Worm (Caenorhabditis elegans): Measurements from ENCODE around the gene apl-1.

apl-1 gene

ce11 chrX:5102338-5102737, 14.3 kb downstream of the apl-1 start:
- TF ChIP-seq cebp-2 (GFP tag; IDR thresholded peaks at IDR 0.05) (peak; percentile 57; the same call in 1 of the 2 replicates), nfyb-1 (GFP tag; IDR thresholded peaks at IDR 0.05) (0 out of 2 replicates have a peak, but pooled peaks have one; percentile 5), Y56A3A.18 (GFP tag; IDR thresholded peaks at IDR 0.05) (peak; percentile 25; the same call in 1 of the 2 replicates), lin-26 (GFP tag; IDR thresholded peaks at IDR 0.05) (no peak; the same call in 1 of the 2 replicates), nfya-2 (GFP tag; IDR thresholded peaks at IDR 0.05) (no peak), cebp-1 (GFP tag; IDR thresholded peaks at IDR 0.05) (no peak), cebp-1 (tag; optimal IDR thresholded peaks at IDR 0.05) (peak; percentile 2), chd-7 (tag; optimal IDR thresholded peaks at IDR 0.05) (no peak), atf-7 (tag; optimal IDR thresholded peaks at IDR 0.05) (no peak), ceh-40 (GFP tag; IDR thresholded peaks at IDR 0.05) (no peak), him-1 (tag; optimal IDR thresholded peaks at IDR 0.05) (no peak), aptf-2 (GFP tag; conservative IDR thresholded peaks at IDR 0.05) (no peak), Y53G8AR.9 (GFP tag; conservative IDR thresholded peaks at IDR 0.05) (peak; percentile 75), unc-130 (GFP tag; optimal IDR thresholded peaks at IDR 0.05) (no peak), K11D2.4 (GFP tag; IDR thresholded peaks at IDR 0.05) (no peak), F49E8.2 (tag; optimal IDR thresholded peaks at IDR 0.05; ENCODE audit: insufficient read depth) (no peak), ztf-25 (GFP tag; IDR thresholded peaks at IDR 0.05) (no peak), pbrm-1 (GFP tag; IDR thresholded peaks at IDR 0.05) (no peak), B0261.1 (tag; optimal IDR thresholded peaks at IDR 0.05) (no peak), lag-1 (GFP tag; IDR thresholded peaks at IDR 0.05) (0 out of 2 replicates have a peak, but pooled peaks have one; percentile 29), ceh-58 (GFP tag; IDR thresholded peaks at IDR 0.05) (no peak), zfh-2 (GFP tag; conservative IDR thresholded peaks at IDR 0.05) (0 out of 2 replicates have a peak, but pooled peaks have one; percentile 21)

DNA sequence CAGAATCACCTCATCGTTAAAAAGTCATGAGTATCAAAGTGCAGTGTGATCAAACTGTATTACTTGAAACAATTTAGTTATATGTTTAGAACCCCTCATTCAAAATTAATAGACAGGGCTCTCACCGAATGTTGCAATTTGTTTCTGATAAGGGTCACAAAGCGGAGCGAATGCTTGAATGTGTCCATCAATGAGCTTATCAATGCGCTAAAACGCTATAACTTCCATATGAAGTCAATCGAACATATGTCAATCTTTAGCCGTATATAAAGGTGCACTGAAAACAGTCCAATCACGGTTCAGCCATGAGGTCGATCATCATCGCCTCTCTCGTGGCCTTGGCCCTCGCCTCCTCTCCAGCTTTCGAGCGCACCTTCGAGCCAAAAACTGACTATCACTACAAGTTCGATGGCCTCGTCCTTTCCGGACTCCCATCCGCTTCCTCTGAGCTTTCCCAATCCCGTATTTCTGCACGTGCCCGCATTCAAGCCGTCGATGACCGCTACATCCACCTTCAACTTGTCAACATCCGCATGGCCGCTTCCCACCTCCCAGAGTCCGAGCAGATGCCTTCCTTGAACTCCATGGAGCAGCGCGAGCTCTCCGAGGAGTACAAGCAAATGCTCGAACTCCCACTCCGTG, 15.8 kb downstream of the apl-1 start, which contains the start of gene vit-2:
vit-2 (plus strand) TSS at position 305 of the 642 bp plus-strand sequence.
- peak; percentile 83 for TF ChIP-seq nfyb-1 (GFP tag; IDR thresholded peaks at IDR 0.05)
- no peak for TF ChIP-seq C17E4.6 (GFP tag; IDR thresholded peaks at IDR 0.05)
- no peak for TF ChIP-seq snpc-1.1 (tag; optimal IDR thresholded peaks at IDR 0.05; ENCODE audit: insufficient read depth)
- no peak for TF ChIP-seq mel-28 (tag; optimal IDR thresholded peaks at IDR 0.05; ENCODE audit: borderline replicate concordance)
- peak; percentile 68 for TF ChIP-seq B0336.3 (GFP tag; IDR thresholded peaks at IDR 0.05)
- peak; percentile 44 for TF ChIP-seq chd-7 (tag; optimal IDR thresholded peaks at IDR 0.05)
- peak; percentile 86 for TF ChIP-seq unc-62 (GFP tag; optimal IDR thresholded peaks at IDR 0.05)
- TF ChIP-seq ztf-25 (GFP tag; IDR thresholded peaks at IDR 0.05), result 0 out of 2 replicates have a peak, but pooled peaks have one; percentile 30
- no peak for TF ChIP-seq T07F8.4 (tag; optimal IDR thresholded peaks at IDR 0.05)
- TF ChIP-seq hsf-1 (GFP tag; IDR thresholded peaks at IDR 0.05), result no peak
- TF ChIP-seq tbp1 (GFP tag; optimal IDR thresholded peaks at IDR 0.05), result peak; percentile 11
- TF ChIP-seq mcd-1 (GFP tag; IDR thresholded peaks at IDR 0.05), result peak; percentile 49; the same call in 1 of the 2 replicates
- TF ChIP-seq ceh-58 (GFP tag; IDR thresholded peaks at IDR 0.05), result no peak
- TF ChIP-seq lin-26 (GFP tag; IDR thresholded peaks at IDR 0.05), result no peak
- TF ChIP-seq K11D2.4 (GFP tag; IDR thresholded peaks at IDR 0.05), result no peak
- no peak for TF ChIP-seq die-1 (tag; optimal IDR thresholded peaks at IDR 0.05)
- no peak for TF ChIP-seq Y56A3A.18 (GFP tag; IDR thresholded peaks at IDR 0.05)
- TF ChIP-seq nhr-90 (tag; optimal IDR thresholded peaks at IDR 0.05), result peak; percentile 70
- TF ChIP-seq ama-1 (optimal IDR thresholded peaks at IDR 0.05), result no peak
- no peak for TF ChIP-seq ama-1 (GFP tag; optimal IDR thresholded peaks at IDR 0.05)
- no peak for TF ChIP-seq madf-8 (GFP tag; conservative IDR thresholded peaks at IDR 0.05)
- TF ChIP-seq B0035.1 (tag; optimal IDR thresholded peaks at IDR 0.05), result peak; percentile 25
- no peak for TF ChIP-seq sea-2 (GFP tag; IDR thresholded peaks at IDR 0.05)
- TF ChIP-seq F52B5.7 (tag; optimal IDR thresholded peaks at IDR 0.05), result no peak
- peak; percentile 21 for TF ChIP-seq ztf-22 (GFP tag; optimal IDR thresholded peaks at IDR 0.05)
- no peak for TF ChIP-seq dpl-1 (GFP tag; optimal IDR thresholded peaks at IDR 0.05)
- TF ChIP-seq ztf-18 (tag; optimal IDR thresholded peaks at IDR 0.05), result no peak
- TF ChIP-seq pha-4 (tag; optimal IDR thresholded peaks at IDR 0.05), result no peak
- TF ChIP-seq hmg-20 (GFP tag; IDR thresholded peaks at IDR 0.05), result no peak
- no peak for TF ChIP-seq F22D6.2 (tag; optimal IDR thresholded peaks at IDR 0.05)
- no peak for TF ChIP-seq cebp-2 (GFP tag; IDR thresholded peaks at IDR 0.05)
- TF ChIP-seq sdz-38 (tag; optimal IDR thresholded peaks at IDR 0.05), result no peak
- TF ChIP-seq cebp-1 (GFP tag; IDR thresholded peaks at IDR 0.05), result no peak
- TF ChIP-seq cebp-1 (tag; optimal IDR thresholded peaks at IDR 0.05), result peak; percentile 59
- TF ChIP-seq ztf-28 (GFP tag; IDR thresholded peaks at IDR 0.05), result no peak

All from whole organism, young adult.